Fruit fly (Drosophila melanogaster) Kc167 (cell line): ENCODE results near the gene Snm1.

Experiments used
- Myc ChIP-seq: fragments of >200 bp; optimal IDR thresholded peaks from 2 replicates; lab custom pipeline; 2017; ENCODE audit warnings: missing external identifiers
- Sin3A ChIP-seq: fragments of >200 bp; optimal IDR thresholded peaks from 2 replicates; lab custom pipeline; 2018; ENCODE audit warnings: missing external identifiers
- h ChIP-seq: fragments of >200 bp; optimal IDR thresholded peaks from 3 replicates; lab custom pipeline; 2018; ENCODE audit warnings: missing external identifiers
- psq ChIP-seq: fragments of >200 bp; optimal IDR thresholded peaks from 2 replicates; lab custom pipeline; 2017; ENCODE audit warnings: missing external identifiers
- ttk ChIP-seq: sonication (Bioruptor generic); optimal IDR thresholded peaks from 2 replicates; lab custom pipeline; 2017; ENCODE audit warnings: missing external identifiers

DNA sequence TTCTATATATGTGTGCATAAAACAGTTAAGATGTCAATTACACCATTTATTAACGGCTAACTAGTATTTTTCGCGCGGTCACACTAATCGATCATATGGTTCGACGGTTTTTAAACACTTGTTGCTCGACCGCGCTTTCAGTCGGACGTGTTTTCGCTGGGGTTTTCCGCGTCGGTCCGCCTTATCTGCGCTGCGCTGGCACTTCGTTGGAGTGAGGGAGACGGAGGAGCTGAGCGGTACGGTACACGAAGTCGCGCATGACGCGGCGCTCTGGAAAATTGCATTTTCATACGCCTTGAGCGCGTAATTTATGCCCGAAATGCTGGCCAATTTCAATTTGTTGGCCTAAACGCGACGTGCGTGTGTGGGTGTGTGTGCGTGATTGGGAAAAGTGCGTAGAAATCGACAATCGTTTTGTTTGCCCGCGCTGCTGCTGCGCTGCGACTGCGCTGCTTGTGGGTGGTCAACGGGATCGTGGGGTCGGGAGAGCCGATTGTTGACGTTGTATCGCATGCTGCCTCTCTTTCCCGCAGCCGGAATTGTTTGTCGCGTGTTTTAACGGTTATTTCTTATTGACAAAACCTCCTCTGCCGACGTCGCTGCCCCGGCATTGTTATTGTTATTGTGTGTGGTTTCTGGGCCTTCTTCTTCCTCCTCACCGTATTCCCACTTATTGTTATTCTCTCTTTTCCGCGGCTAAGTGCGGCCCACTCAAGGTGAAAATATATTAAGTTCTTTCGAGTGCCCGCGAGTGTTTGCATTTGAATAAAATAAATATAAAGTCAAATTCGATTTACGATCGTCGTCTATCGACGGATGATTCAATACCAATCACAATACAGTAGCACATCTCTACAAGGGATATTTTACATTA is 37.6 kb upstream of the Snm1 start, which contains the start of gene Itpr:
- no peak for TF ChIP-seq ttk (lab: Kevin White, UChicago)
- TF ChIP-seq Sin3A (lab: Kevin White, UChicago), result no peak
- TF ChIP-seq h (lab: Kevin White, UChicago), result no peak
- no peak for TF ChIP-seq Myc (lab: Kevin White, UChicago)
- no peak for TF ChIP-seq psq
